Fruit fly (Drosophila melanogaster) Kc167 (cell line): ENCODE measurements around the gene CG43401.

Experiments
- Myc ChIP-seq: fragments of >200 bp; optimal IDR thresholded peaks from 2 replicates; lab custom pipeline; 2017; ENCODE audit warnings: missing external identifiers
- Sin3A ChIP-seq: fragments of >200 bp; optimal IDR thresholded peaks from 2 replicates; lab custom pipeline; 2018; ENCODE audit warnings: missing external identifiers
- h ChIP-seq: fragments of >200 bp; optimal IDR thresholded peaks from 3 replicates; lab custom pipeline; 2018; ENCODE audit warnings: missing external identifiers
- psq ChIP-seq: fragments of >200 bp; optimal IDR thresholded peaks from 2 replicates; lab custom pipeline; 2017; ENCODE audit warnings: missing external identifiers
- ttk ChIP-seq: sonication (Bioruptor generic); optimal IDR thresholded peaks from 2 replicates; lab custom pipeline; 2017; ENCODE audit warnings: missing external identifiers

dm6 chr2L:1458584-1459203, 30.4 kb downstream of the CG43401 start:
- TF ChIP-seq psq (no peak), ttk (lab: Kevin White, UChicago) (no peak), Myc (lab: Kevin White, UChicago) (no peak), h (lab: Kevin White, UChicago) (no peak), Sin3A (no peak)
